Worm (Caenorhabditis elegans): Measurements from ENCODE around the gene C15H11.11.

The C15H11.11 gene

ce11 chrV:14405647-14406046 lies 9.7 kb upstream of the C15H11.11 start:
- TF ChIP-seq pha-4 (tag; optimal IDR thresholded peaks at IDR 0.05) (no peak), ceh-48 (tag; optimal IDR thresholded peaks at IDR 0.05) (no peak), ets-4 (tag; optimal IDR thresholded peaks at IDR 0.05) (no peak), ceh-31 (tag; optimal IDR thresholded peaks at IDR 0.05) (no peak), ztf-16 (tag; optimal IDR thresholded peaks at IDR 0.05) (no peak), tbx-2 (tag; optimal IDR thresholded peaks at IDR 0.05) (no peak), sox-4 (tag; optimal IDR thresholded peaks at IDR 0.05) (no peak), hlh-15 (tag; optimal IDR thresholded peaks at IDR 0.05) (no peak), ceh-18 (tag; optimal IDR thresholded peaks at IDR 0.05) (no peak), hlh-30 (tag; optimal IDR thresholded peaks at IDR 0.05; ENCODE audit: insufficient read depth) (no peak), ceh-22 (tag; optimal IDR thresholded peaks at IDR 0.05) (no peak), madf-2 (tag; optimal IDR thresholded peaks at IDR 0.05) (no peak)

ce11 chrV:14408774-14409173 lies 6.5 kb upstream of the C15H11.11 start, which contains the start of gene gnrr-2:
Gene gnrr-2, plus strand, starts transcription at chrV:14409074.
- TF ChIP-seq hlh-6 (tag; optimal IDR thresholded peaks at IDR 0.05) (no peak), K09A11.1 (tag; optimal IDR thresholded peaks at IDR 0.05; ENCODE audit: insufficient read depth) (no peak), rnt-1 (tag; optimal IDR thresholded peaks at IDR 0.05) (no peak), ttx-3 (tag; optimal IDR thresholded peaks at IDR 0.05) (no peak), pha-2 (tag; optimal IDR thresholded peaks at IDR 0.05) (no peak), unc-86 (tag; optimal IDR thresholded peaks at IDR 0.05) (no peak), fax-1 (tag; optimal IDR thresholded peaks at IDR 0.05) (no peak), ztf-16 (tag; optimal IDR thresholded peaks at IDR 0.05) (no peak), ceh-34 (tag; optimal IDR thresholded peaks at IDR 0.05) (no peak), pax-1 (tag; optimal IDR thresholded peaks at IDR 0.05) (no peak), sox-4 (tag; optimal IDR thresholded peaks at IDR 0.05) (no peak), pqm-1 (tag; optimal IDR thresholded peaks at IDR 0.05) (no peak), ceh-19 (GFP tag; optimal IDR thresholded peaks at IDR 0.05) (no peak), ceh-24 (tag; optimal IDR thresholded peaks at IDR 0.05) (no peak), madf-2 (tag; optimal IDR thresholded peaks at IDR 0.05) (no peak), mec-3 (tag; optimal IDR thresholded peaks at IDR 0.05; ENCODE audit: borderline replicate concordance) (no peak), dmd-4 (tag; optimal IDR thresholded peaks at IDR 0.05; ENCODE audit: borderline replicate concordance) (no peak)

ce11 chrV:14409905-14410304 lies 5.4 kb upstream of the C15H11.11 start:
- no peak for TF ChIP-seq pax-1 (tag; optimal IDR thresholded peaks at IDR 0.05)
- TF ChIP-seq pqm-1 (tag; optimal IDR thresholded peaks at IDR 0.05): no peak
- TF ChIP-seq ceh-45 (GFP tag; IDR thresholded peaks at IDR 0.05): no peak
- no peak for TF ChIP-seq ceh-19 (GFP tag; optimal IDR thresholded peaks at IDR 0.05)
- no peak for TF ChIP-seq ceh-14 (tag; optimal IDR thresholded peaks at IDR 0.05)
- TF ChIP-seq hlh-15 (tag; optimal IDR thresholded peaks at IDR 0.05): no peak

ce11 chrV:14411989-14412388 lies 3.3 kb upstream of the C15H11.11 start:
- no peak for TF ChIP-seq che-1 (tag; optimal IDR thresholded peaks at IDR 0.05)
- TF ChIP-seq ceh-9 (tag; optimal IDR thresholded peaks at IDR 0.05): no peak

- TF ChIP-seq unc-86 (tag; optimal IDR thresholded peaks at IDR 0.05): no peak
- no peak for TF ChIP-seq syd-9 (tag; optimal IDR thresholded peaks at IDR 0.05)
- no peak for TF ChIP-seq F13H6.1 (tag; optimal IDR thresholded peaks at IDR 0.05)
- no peak for TF ChIP-seq Y22D7AL.16 (tag; optimal IDR thresholded peaks at IDR 0.05)
- TF ChIP-seq nfya-1 (tag; optimal IDR thresholded peaks at IDR 0.05): no peak
- TF ChIP-seq ceh-34 (tag; optimal IDR thresholded peaks at IDR 0.05): no peak
- no peak for TF ChIP-seq ceh-24 (tag; optimal IDR thresholded peaks at IDR 0.05)
- TF ChIP-seq ama-1 (optimal IDR thresholded peaks at IDR 0.05): no peak
- no peak for TF ChIP-seq C38D4.7 (GFP tag; optimal IDR thresholded peaks at IDR 0.05)
- TF ChIP-seq ref-2 (tag; optimal IDR thresholded peaks at IDR 0.05): no peak
- TF ChIP-seq che-1 (tag; optimal IDR thresholded peaks at IDR 0.05): no peak
- no peak for TF ChIP-seq nhr-11 (tag; optimal IDR thresholded peaks at IDR 0.05)
- TF ChIP-seq sox-4 (tag; optimal IDR thresholded peaks at IDR 0.05): no peak
- no peak for TF ChIP-seq ceh-48 (tag; optimal IDR thresholded peaks at IDR 0.05)
- TF ChIP-seq hlh-15 (tag; optimal IDR thresholded peaks at IDR 0.05): no peak
- no peak for TF ChIP-seq fkh-10 (GFP tag; optimal IDR thresholded peaks at IDR 0.05)
- TF ChIP-seq ceh-9 (tag; optimal IDR thresholded peaks at IDR 0.05): no peak
Measured at ce11 chrV:14414032-14414431, 1.3 kb upstream of the C15H11.11 start.

Measured in whole organism, late embryonic.